Fruit fly (Drosophila melanogaster) whole organism, embryonic: ENCODE data around the gene Ttc19.
A peak's percentile ranks its signal among the peaks of the same experiment; 100 is the strongest.

Source experiments
- ATbp ChIP-seq: fragments of 200-800 bp; sonication (Bioruptor generic); optimal IDR thresholded peaks from 2 replicates; lab custom pipeline; 2017; ENCODE audit warnings: missing biosample characterization, mild to moderate bottlenecking, missing genetic modification characterization, missing genetic modification reagents
- Adf1 ChIP-seq: fragments of 200-800 bp; sonication (Bioruptor generic); IDR thresholded peaks from 2 replicates; pipeline ENCODE4 v1.3.6; 2022; ENCODE audit warnings: missing biosample characterization, missing genetic modification characterization
- Antp ChIP-seq: fragments of 200-800 bp; sonication (Bioruptor generic); optimal IDR thresholded peaks from 3 replicates; lab custom pipeline; 2016; ENCODE audit warnings: missing biosample characterization, missing genetic modification characterization
- CG10274 ChIP-seq: fragments of 200-800 bp; sonication (Bioruptor generic); optimal IDR thresholded peaks from 3 replicates; lab custom pipeline; 2017; ENCODE audit warnings: missing biosample characterization, mild to moderate bottlenecking, missing genetic modification characterization
- CG10979 ChIP-seq: fragments of 200-800 bp; sonication (Bioruptor generic); optimal IDR thresholded peaks from 2 replicates; lab custom pipeline; 2018; ENCODE audit warnings: missing biosample characterization, mild to moderate bottlenecking, missing genetic modification characterization, moderate library complexity
- CG11504 ChIP-seq: fragments of 200-800 bp; sonication (Bioruptor generic); optimal IDR thresholded peaks from 3 replicates; lab custom pipeline; 2019; ENCODE audit warnings: missing biosample characterization, mild to moderate bottlenecking, missing genetic modification characterization, moderate library complexity
- CG16779 ChIP-seq: fragments of 200-800 bp; sonication (Bioruptor generic); IDR thresholded peaks from 2 replicates; pipeline ENCODE4 v1.3.6; 2022; ENCODE audit warnings: missing biosample characterization, missing genetic modification characterization
- CG17912 ChIP-seq: fragments of 200-800 bp; sonication (Bioruptor generic); optimal IDR thresholded peaks from 2 replicates; lab custom pipeline; 2018; ENCODE audit warnings: missing biosample characterization, mild to moderate bottlenecking, missing genetic modification characterization
- CG2120 ChIP-seq: fragments of 200-800 bp; sonication (Bioruptor generic); optimal IDR thresholded peaks from 3 replicates; lab custom pipeline; 2016; ENCODE audit warnings: missing biosample characterization, missing genetic modification characterization
- CG2199 ChIP-seq: fragments of 200-800 bp; sonication (Bioruptor generic); IDR thresholded peaks from 3 replicates; pipeline ENCODE4 v1.3.6; 2022; ENCODE audit warnings: missing biosample characterization, missing genetic modification characterization
- CG3838 ChIP-seq: fragments of 200-800 bp; sonication (Bioruptor generic); optimal IDR thresholded peaks from 3 replicates; lab custom pipeline; 2016; ENCODE audit warnings: missing biosample characterization, missing genetic modification characterization
- CG6689 ChIP-seq: fragments of 200-800 bp; sonication (Bioruptor generic); IDR thresholded peaks from 2 replicates; pipeline ENCODE4 v1.3.6; 2022; ENCODE audit warnings: missing biosample characterization, missing genetic modification characterization
- CG6765 ChIP-seq: fragments of 200-800 bp; sonication (Bioruptor generic); optimal IDR thresholded peaks from 3 replicates; lab custom pipeline; 2017; ENCODE audit warnings: missing biosample characterization, mild to moderate bottlenecking, missing genetic modification characterization
- CG8281 ChIP-seq: fragments of 200-800 bp; sonication (Bioruptor generic); optimal IDR thresholded peaks from 2 replicates; lab custom pipeline; 2018; ENCODE audit warnings: missing biosample characterization, mild to moderate bottlenecking, missing genetic modification characterization, moderate library complexity
- CG8924 ChIP-seq: fragments of 200-800 bp; optimal IDR thresholded peaks from 3 replicates; lab custom pipeline; 2019; ENCODE audit warnings: missing biosample characterization, mild to moderate bottlenecking, missing genetic modification characterization, moderate library complexity
- Camta ChIP-seq: fragments of 200-800 bp; sonication (Bioruptor generic); optimal IDR thresholded peaks from 2 replicates; lab custom pipeline; 2016; ENCODE audit warnings: missing biosample characterization, missing genetic modification characterization
- Deaf1 ChIP-seq: fragments of 200-800 bp; optimal IDR thresholded peaks from 3 replicates; lab custom pipeline; 2019; ENCODE audit warnings: missing biosample characterization, mild to moderate bottlenecking, missing genetic modification characterization, moderate library complexity
- Dll ChIP-seq: fragments of 200-800 bp; sonication (Bioruptor generic); IDR thresholded peaks from 4 replicates; pipeline ENCODE4 v1.3.6; 2022; ENCODE audit warnings: missing biosample characterization, missing genetic modification characterization; ENCODE audit not compliant: partially characterized antibody
- Doc2 ChIP-seq: fragments of 200-800 bp; sonication (Bioruptor generic); IDR thresholded peaks from 2 replicates; pipeline ENCODE4 v1.3.6; 2022; ENCODE audit warnings: missing biosample characterization, missing genetic modification characterization
- HLH3B ChIP-seq: fragments of 200-800 bp; sonication (Bioruptor generic); IDR thresholded peaks from 2 replicates; pipeline ENCODE4 v1.3.6; 2022; ENCODE audit warnings: missing biosample characterization, missing genetic modification characterization
- Hand ChIP-seq: fragments of 200-800 bp; sonication (Bioruptor generic); optimal IDR thresholded peaks from 2 replicates; lab custom pipeline; 2017; ENCODE audit warnings: mild to moderate bottlenecking, missing biosample characterization, missing genetic modification reagents, missing genetic modification characterization
- Hr39 ChIP-seq: fragments of >200 bp; optimal IDR thresholded peaks from 2 replicates; lab custom pipeline; 2017
- Lim3 ChIP-seq: fragments of 200-800 bp; sonication (Bioruptor generic); IDR thresholded peaks from 2 replicates; pipeline ENCODE4 v1.3.6; 2022; ENCODE audit warnings: missing biosample characterization, missing genetic modification characterization
- NFAT ChIP-seq: fragments of 200-800 bp; sonication (Bioruptor generic); IDR thresholded peaks from 2 replicates; pipeline ENCODE4 v1.3.6; 2022; ENCODE audit warnings: missing biosample characterization, missing genetic modification characterization
- Ptx1 ChIP-seq: fragments of 200-800 bp; sonication (Bioruptor generic); IDR thresholded peaks from 2 replicates; pipeline ENCODE4 v1.3.6; 2022; ENCODE audit warnings: missing biosample characterization, missing genetic modification characterization
- Rfx ChIP-seq: fragments of 200-800 bp; sonication (Bioruptor generic); IDR thresholded peaks from 2 replicates; pipeline ENCODE4 v1.3.6; 2022; ENCODE audit warnings: missing biosample characterization, missing genetic modification characterization
- Rx ChIP-seq: fragments of 200-800 bp; sonication (Bioruptor generic); IDR thresholded peaks from 2 replicates; pipeline ENCODE4 v1.3.6; 2022; ENCODE audit warnings: missing biosample characterization, missing genetic modification characterization
- Side ChIP-seq: fragments of 200-800 bp; sonication (Bioruptor generic); optimal IDR thresholded peaks from 2 replicates; lab custom pipeline; 2016; ENCODE audit warnings: missing biosample characterization, missing genetic modification characterization
- Stat92E ChIP-seq, 3 experiments: fragments of >200 bp in 2 of 3; fragments of 200-800 bp in 1 of 3; sonication (Bioruptor generic) in 1 of 3; optimal IDR thresholded peaks; 2 replicates each; lab custom pipeline; 2017 to 2019; ENCODE audit warnings: missing biosample characterization in 3 of 3, missing genetic modification characterization in 3 of 3, mild to moderate bottlenecking in 1 of 3, moderate library complexity in 1 of 3
- abd-A ChIP-seq: fragments of 200-800 bp; sonication (Bioruptor generic); optimal IDR thresholded peaks from 3 replicates; lab custom pipeline; 2019; ENCODE audit warnings: missing biosample characterization, mild to moderate bottlenecking, missing genetic modification characterization, moderate library complexity
- amos ChIP-seq: fragments of 200-800 bp; sonication (Bioruptor generic); IDR thresholded peaks from 2 replicates; pipeline ENCODE4 v1.3.6; 2022; ENCODE audit warnings: missing biosample characterization, missing genetic modification characterization; ENCODE audit not compliant: partially characterized antibody
- aop ChIP-seq: fragments of 200-800 bp; sonication (Bioruptor generic); IDR thresholded peaks from 2 replicates; pipeline ENCODE4 v1.3.6; 2022; ENCODE audit warnings: missing biosample characterization, missing genetic modification characterization
- bcd ChIP-seq: fragments of 200-800 bp; sonication (Bioruptor generic); optimal IDR thresholded peaks from 2 replicates; lab custom pipeline; 2017; ENCODE audit warnings: missing biosample characterization, mild to moderate bottlenecking, missing genetic modification characterization
- dysf ChIP-seq: fragments of 200-800 bp; sonication (Bioruptor generic); IDR thresholded peaks from 3 replicates; pipeline ENCODE4 v1.3.6; 2022; ENCODE audit warnings: missing biosample characterization, missing genetic modification characterization
- emc ChIP-seq: fragments of 200-800 bp; sonication (Bioruptor generic); optimal IDR thresholded peaks from 2 replicates; lab custom pipeline; 2016; ENCODE audit warnings: missing biosample characterization, missing genetic modification characterization
- gcm2 ChIP-seq: fragments of 200-800 bp; sonication (Bioruptor generic); optimal IDR thresholded peaks from 2 replicates; lab custom pipeline; 2016; ENCODE audit warnings: missing biosample characterization, missing genetic modification characterization
- lilli ChIP-seq: fragments of 200-800 bp; sonication (Bioruptor generic); optimal IDR thresholded peaks from 3 replicates; lab custom pipeline; 2016; ENCODE audit warnings: missing biosample characterization, missing genetic modification characterization
- lmd ChIP-seq: fragments of 200-800 bp; sonication (Bioruptor generic); IDR thresholded peaks from 2 replicates; pipeline ENCODE4 v1.3.6; 2022; ENCODE audit warnings: missing biosample characterization, missing genetic modification characterization
- mam ChIP-seq: fragments of 200-800 bp; sonication (Bioruptor generic); optimal IDR thresholded peaks from 3 replicates; lab custom pipeline; 2016; ENCODE audit warnings: missing biosample characterization, missing genetic modification characterization
- nmo ChIP-seq: fragments of 200-800 bp; sonication (Bioruptor generic); optimal IDR thresholded peaks from 2 replicates; lab custom pipeline; 2018; ENCODE audit warnings: missing biosample characterization, mild to moderate bottlenecking, missing genetic modification characterization, moderate library complexity
- nom ChIP-seq: fragments of 200-800 bp; sonication (Bioruptor generic); optimal IDR thresholded peaks from 2 replicates; lab custom pipeline; 2017; ENCODE audit warnings: missing biosample characterization, missing genetic modification characterization, mild to moderate bottlenecking, moderate library complexity, missing genetic modification reagents
- peb ChIP-seq: fragments of 200-800 bp; sonication (Bioruptor generic); IDR thresholded peaks from 2 replicates; pipeline ENCODE4 v1.3.6; 2022; ENCODE audit warnings: missing biosample characterization, missing genetic modification characterization
- phol ChIP-seq: fragments of 200-800 bp; sonication (Bioruptor generic); optimal IDR thresholded peaks from 3 replicates; lab custom pipeline; 2018; ENCODE audit warnings: missing biosample characterization, mild to moderate bottlenecking, missing genetic modification characterization, moderate library complexity
- pros ChIP-seq: fragments of 200-800 bp; sonication (Bioruptor generic); optimal IDR thresholded peaks from 3 replicates; lab custom pipeline; 2019; ENCODE audit warnings: missing biosample characterization, mild to moderate bottlenecking, missing genetic modification characterization, moderate library complexity
- row ChIP-seq: fragments of 200-800 bp; sonication (Bioruptor generic); IDR thresholded peaks from 3 replicates; pipeline ENCODE4 v1.3.6; 2022; ENCODE audit warnings: missing biosample characterization, missing genetic modification characterization
- sens ChIP-seq: fragments of 200-800 bp; sonication (Bioruptor generic); peaks from one replicate; lab custom pipeline; 2016; ENCODE audit warnings: missing biosample characterization, missing genetic modification characterization
- tgo ChIP-seq: fragments of 200-800 bp; sonication (Bioruptor generic); IDR thresholded peaks from 3 replicates; pipeline ENCODE4 v1.3.6; 2022; ENCODE audit warnings: missing biosample characterization, missing genetic modification characterization
- trh ChIP-seq: fragments of 200-800 bp; sonication (Bioruptor generic); optimal IDR thresholded peaks from 2 replicates; lab custom pipeline; 2016; ENCODE audit warnings: missing biosample characterization, missing genetic modification characterization
- unc-4 ChIP-seq: fragments of 200-800 bp; sonication (Bioruptor generic); IDR thresholded peaks from 2 replicates; pipeline ENCODE4 v1.3.6; 2022; ENCODE audit warnings: missing biosample characterization, missing genetic modification characterization; ENCODE audit not compliant: partially characterized antibody
- zfh2 ChIP-seq: fragments of 200-800 bp; sonication (Bioruptor generic); optimal IDR thresholded peaks from 2 replicates; lab custom pipeline; 2016; ENCODE audit warnings: missing biosample characterization, missing genetic modification characterization

The Ttc19 gene

dm6 chr2L:19069548-19070145 is 24.7 kb upstream of the Ttc19 start, which contains the start of gene CG10702 (continued):
- TF ChIP-seq lmd (GFP tag; lab: Robert Waterston, UW) (peak; percentile 28), abd-A (tag; lab: Kevin White, UChicago) (no peak), CG2120 (peak; percentile 33), CG2199 (GFP tag; lab: Robert Waterston, UW) (0 out of 3 replicates have a peak, but pooled peaks have one; percentile 20), nom (no peak), CG8924 (tag; lab: Kevin White, UChicago) (no peak), sens (GFP tag; lab: Kevin White, UChicago) (peak; percentile 51), Rfx (GFP tag; lab: Robert Waterston, UW) (peak; percentile 62), Hr39 (lab: Kevin White, UChicago) (no peak), row (GFP tag; lab: Robert Waterston, UW) (peak; percentile 34; the same call in 1 of the 3 replicates), CG6689 (GFP tag; lab: Robert Waterston, UW) (peak; percentile 27; the same call in 1 of the 2 replicates), dysf (peak; percentile 18; the same call in 1 of the 3 replicates), Deaf1 (tag; lab: Kevin White, UChicago) (peak; percentile 21), CG10274 (GFP tag; lab: Kevin White, UChicago) (no peak), Camta (no peak), CG11504 (tag; lab: Kevin White, UChicago) (peak; percentile 42), amos (GFP tag; lab: Robert Waterston, UW) (peak; percentile 17; the same call in 1 of the 2 replicates), Lim3 (GFP tag; lab: Robert Waterston, UW) (0 out of 2 replicates have a peak, but pooled peaks have one; percentile 6), Hand (GFP tag; lab: Kevin White, UChicago) (no peak), CG10979 (tag; lab: Kevin White, UChicago) (peak; percentile 1), tgo (GFP tag; lab: Robert Waterston, UW) (peak; percentile 18; the same call in 1 of the 3 replicates), NFAT (GFP tag; lab: Robert Waterston, UW) (0 out of 2 replicates have a peak, but pooled peaks have one; percentile 13), Rx (GFP tag; lab: Robert Waterston, UW) (0 out of 2 replicates have a peak, but pooled peaks have one; percentile 6), bcd (GFP tag; lab: Kevin White, UChicago) (peak; percentile 20), lilli (GFP tag; lab: Kevin White, UChicago) (peak; percentile 11), Ptx1 (GFP tag; lab: Robert Waterston, UW) (peak; percentile 26; the same call in 1 of the 2 replicates), mam (GFP tag; lab: Kevin White, UChicago) (peak; percentile 39), zfh2 (peak; percentile 31)

DNA sequence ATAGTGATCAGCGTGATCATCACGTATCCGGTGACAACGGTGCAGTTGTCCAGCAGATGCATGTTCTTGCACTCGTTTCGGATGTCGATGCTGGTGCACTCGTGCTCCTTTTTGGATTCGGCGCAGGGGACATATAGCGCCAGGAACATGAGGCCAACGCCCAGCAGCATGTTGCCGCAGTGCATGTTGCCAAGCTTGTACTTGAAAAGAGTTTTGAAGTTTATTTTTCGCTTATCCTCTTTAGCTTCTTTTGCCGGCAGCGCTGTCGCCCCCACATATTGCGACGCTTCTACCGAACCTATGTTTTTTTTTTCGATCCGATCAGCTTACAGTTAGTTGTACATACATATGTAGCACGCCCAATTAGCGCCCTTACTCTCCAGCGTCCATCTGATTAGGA is 23.4 kb upstream of the Ttc19 start:
- TF ChIP-seq CG16779 (no peak), CG17912 (GFP tag; lab: Kevin White, UChicago) (no peak), Stat92E (GFP tag; optimal IDR thresholded peaks at IDR 0.05; lab: Kevin White, UChicago) (no peak), CG3838 (no peak), Doc2 (GFP tag; lab: Robert Waterston, UW) (no peak), nmo (GFP tag; lab: Kevin White, UChicago) (no peak), trh (no peak), Lim3 (GFP tag; lab: Robert Waterston, UW) (peak; percentile 36; the same call in 1 of the 2 replicates), CG8281 (no peak), ATbp (GFP tag; lab: Kevin White, UChicago) (no peak), pros (no peak), Dll (GFP tag; lab: Robert Waterston, UW) (0 out of 4 replicates have a peak, but pooled peaks have one; percentile 39), Adf1 (GFP tag; lab: Robert Waterston, UW) (no peak), HLH3B (0 out of 2 replicates have a peak, but pooled peaks have one; percentile 7), unc-4 (GFP tag; lab: Robert Waterston, UW) (no peak), CG11504 (tag; lab: Kevin White, UChicago) (peak; percentile 94), Antp (GFP tag; lab: Kevin White, UChicago) (no peak), lmd (GFP tag; lab: Robert Waterston, UW) (no peak), emc (no peak), peb (no peak), CG6765 (GFP tag; lab: Kevin White, UChicago) (no peak), gcm2 (no peak), phol (tag; lab: Kevin White, UChicago) (no peak), Side (GFP tag; lab: Kevin White, UChicago) (no peak), aop (GFP tag; lab: Robert Waterston, UW) (no peak)
